Fruit fly (Drosophila melanogaster): Measurements from ENCODE around the gene CG4168.

The CG4168 gene

dm6 chr2L:15249682-15250081, 49.4 kb upstream of the CG4168 start (continued):
- TF ChIP-seq usp (GFP tag; optimal IDR thresholded peaks at IDR 0.05): no peak
- TF ChIP-seq kah (GFP tag; optimal IDR thresholded peaks at IDR 0.05): no peak
- TF ChIP-seq CG9817 (tag; optimal IDR thresholded peaks at IDR 0.05): no peak
- peak; percentile 13 for TF ChIP-seq dmrt99B (tag; optimal IDR thresholded peaks at IDR 0.05)
- peak; percentile 43; the same call in 2 of the 3 replicates for TF ChIP-seq row (GFP tag; IDR thresholded peaks at IDR 0.05)
- TF ChIP-seq HLH3B (GFP tag; IDR thresholded peaks at IDR 0.05): peak; percentile 40; the same call in 1 of the 2 replicates
- TF ChIP-seq eyg (GFP tag; optimal IDR thresholded peaks at IDR 0.05): no peak
- no peak for TF ChIP-seq MTF-1 (GFP tag; optimal IDR thresholded peaks at IDR 0.05; ENCODE audit: borderline replicate concordance)
- peak; percentile 7 for TF ChIP-seq CG2120 (GFP tag; optimal IDR thresholded peaks at IDR 0.05)
- TF ChIP-seq sens (GFP tag): peak; percentile 82
- no peak for TF ChIP-seq dan (GFP tag; IDR thresholded peaks at IDR 0.05)
- TF ChIP-seq CG1603 (tag; optimal IDR thresholded peaks at IDR 0.05): peak; percentile 33
- TF ChIP-seq CG34422 (GFP tag; IDR thresholded peaks at IDR 0.05): 0 out of 3 replicates have a peak, but pooled peaks have one; percentile 29
- TF ChIP-seq Oli (tag; optimal IDR thresholded peaks at IDR 0.05): no peak
- no peak for TF ChIP-seq pan (optimal IDR thresholded peaks at IDR 0.05)
- peak in 1 of 2 experiments; percentile 17 for TF ChIP-seq pan (GFP tag; optimal IDR thresholded peaks at IDR 0.05 in 1 of 2, IDR thresholded peaks at IDR 0.05 in 1 of 2)
- TF ChIP-seq H2.0 (GFP tag; IDR thresholded peaks at IDR 0.05): no peak
- no peak for TF ChIP-seq YL-1 (GFP tag; optimal IDR thresholded peaks at IDR 0.05)
- peak in 1 of 2 experiments; percentile 26 for TF ChIP-seq bsh (GFP tag; optimal IDR thresholded peaks at IDR 0.05)
- no peak for TF ChIP-seq hkb (optimal IDR thresholded peaks at IDR 0.05)
- peak; percentile 23; the same call in 1 of the 2 replicates for TF ChIP-seq hkb (GFP tag; IDR thresholded peaks at IDR 0.05)
- peak; percentile 10 for TF ChIP-seq CG10979 (tag; optimal IDR thresholded peaks at IDR 0.05)
- no peak for TF ChIP-seq BEAF-32 (GFP tag; optimal IDR thresholded peaks at IDR 0.05)
- TF ChIP-seq D19B (GFP tag; optimal IDR thresholded peaks at IDR 0.05): peak; percentile 44
- TF ChIP-seq CG5180 (GFP tag; optimal IDR thresholded peaks at IDR 0.05): no peak
- peak; percentile 11 for TF ChIP-seq Sox102F (GFP tag; optimal IDR thresholded peaks at IDR 0.05)
- TF ChIP-seq Ets65A (GFP tag): peak; percentile 52
- TF ChIP-seq ken (GFP tag; IDR thresholded peaks at IDR 0.05): 0 out of 3 replicates have a peak, but pooled peaks have one; percentile 7
- no peak for TF ChIP-seq CG14667 (GFP tag; IDR thresholded peaks at IDR 0.05)
- peak; percentile 4 for TF ChIP-seq mam (GFP tag; optimal IDR thresholded peaks at IDR 0.05)
- peak; percentile 30; the same call in 1 of the 2 replicates for TF ChIP-seq slbo (GFP tag; IDR thresholded peaks at IDR 0.05)
- peak; percentile 20 for TF ChIP-seq Abd-B (GFP tag; optimal IDR thresholded peaks at IDR 0.05)
- peak; percentile 26 for TF ChIP-seq gem (tag; optimal IDR thresholded peaks at IDR 0.05)

dm6 chr2L:15249006-15249513, 48.8 kb upstream of the CG4168 start:
- TF ChIP-seq HLHmδ (GFP tag; optimal IDR thresholded peaks at IDR 0.05) (peak; percentile 19), chinmo (GFP tag; IDR thresholded peaks at IDR 0.05; ENCODE audit: partially characterized antibody) (0 out of 4 replicates have a peak, but pooled peaks have one; percentile 36), Dll (GFP tag; IDR thresholded peaks at IDR 0.05; ENCODE audit: partially characterized antibody) (peak; percentile 22; the same call in 1 of the 4 replicates), ranshi (GFP tag; IDR thresholded peaks at IDR 0.05) (0 out of 2 replicates have a peak, but pooled peaks have one; percentile 0), ttk (GFP tag; IDR thresholded peaks at IDR 0.05) (0 out of 2 replicates have a peak, but pooled peaks have one; percentile 3), Ets97D (GFP tag; optimal IDR thresholded peaks at IDR 0.05) (peak; percentile 55), H15 (GFP tag; IDR thresholded peaks at IDR 0.05) (no peak), ara (GFP tag; IDR thresholded peaks at IDR 0.05) (peak; percentile 12; the same call in 1 of the 2 replicates), inv (GFP tag; IDR thresholded peaks at IDR 0.05; ENCODE audit: partially characterized antibody) (peak; percentile 2; the same call in 1 of the 2 replicates), sens (GFP tag) (peak; percentile 73), sim (GFP tag; IDR thresholded peaks at IDR 0.05) (no peak), luna (GFP tag; optimal IDR thresholded peaks at IDR 0.05) (no peak), CG8359 (GFP tag; optimal IDR thresholded peaks at IDR 0.05; ENCODE audit: borderline replicate concordance) (peak; percentile 8), Med (GFP tag) (peak; percentile 79), pb (GFP tag; optimal IDR thresholded peaks at IDR 0.05) (peak; percentile 39), Ets65A (GFP tag) (peak; percentile 79), Dad (GFP tag; optimal IDR thresholded peaks at IDR 0.05) (no peak), Scr (GFP tag; IDR thresholded peaks at IDR 0.05; ENCODE audit: partially characterized antibody) (peak; percentile 5; the same call in 1 of the 2 replicates), CG6272 (GFP tag; IDR thresholded peaks at IDR 0.05) (0 out of 2 replicates have a peak, but pooled peaks have one; percentile 1), CG14965 (GFP tag; optimal IDR thresholded peaks at IDR 0.05; ENCODE audit: borderline replicate concordance) (peak; percentile 14)

All from whole organism, embryonic.